Worm (Caenorhabditis elegans): ENCODE data around the gene T07G12.3.

DNA sequence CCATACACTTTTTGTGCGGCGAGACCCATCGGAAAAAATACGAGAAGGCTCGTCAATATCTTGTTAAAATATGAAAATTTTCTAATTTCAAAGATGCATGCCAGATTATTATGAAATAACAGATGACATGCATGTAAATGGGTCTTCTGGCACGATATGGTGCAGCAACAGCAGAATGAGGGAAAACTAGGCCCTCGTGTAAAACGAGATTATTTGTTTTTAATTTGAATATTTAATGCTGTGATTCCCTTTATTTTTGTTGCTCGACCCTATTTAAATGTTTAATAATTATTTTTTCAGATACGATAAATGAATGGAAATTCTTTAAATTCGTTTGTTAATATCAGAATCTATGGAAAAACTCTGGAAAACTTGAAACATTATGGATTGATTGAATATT is 27.9 kb downstream of the T07G12.3 start, which contains the start of gene him-8:
- TF ChIP-seq blmp-1 (tag; optimal IDR thresholded peaks at IDR 0.05) (no peak), jun-1 (tag; optimal IDR thresholded peaks at IDR 0.05) (no peak), egl-27 (tag; optimal IDR thresholded peaks at IDR 0.05) (no peak), nhr-237 (tag; optimal IDR thresholded peaks at IDR 0.05) (no peak), efl-3 (GFP tag; optimal IDR thresholded peaks at IDR 0.05) (no peak), nhr-47 (tag; optimal IDR thresholded peaks at IDR 0.05) (no peak), fkh-10 (GFP tag; optimal IDR thresholded peaks at IDR 0.05) (no peak), zag-1 (tag; optimal IDR thresholded peaks at IDR 0.05) (no peak), nhr-12 (tag; optimal IDR thresholded peaks at IDR 0.05) (no peak)

All from whole organism, L1 larva.